Fruit fly (Drosophila melanogaster): ENCODE results near the gene emc.

Gene emc

DNA sequence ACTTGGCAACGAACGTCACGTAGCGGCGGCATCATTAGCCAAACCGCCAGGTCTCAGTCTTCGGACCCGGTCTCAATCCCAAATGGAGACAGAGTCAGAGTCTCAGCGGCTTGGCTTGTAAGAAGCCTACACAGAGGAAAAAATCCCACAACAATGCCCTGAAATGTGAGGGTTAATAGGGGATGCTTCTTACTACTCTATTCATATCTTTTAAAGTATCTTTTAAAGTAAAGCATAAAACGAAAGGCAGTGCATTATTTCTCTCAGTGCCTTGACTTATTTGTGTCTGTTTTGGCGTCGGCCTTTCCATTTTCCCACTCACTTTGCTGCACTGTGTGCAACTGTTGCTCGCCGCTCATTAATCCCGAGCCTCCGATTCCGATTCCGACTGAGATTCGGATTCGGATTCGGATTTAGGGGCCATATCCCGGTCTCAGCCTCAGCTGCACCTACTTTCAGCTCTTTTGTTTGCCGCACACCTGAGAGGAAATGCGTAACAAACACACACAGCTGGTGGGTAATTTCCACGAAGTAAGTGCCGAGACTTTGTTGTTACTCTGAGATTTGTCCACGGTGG, 13.2 kb downstream of the emc start (continued):
- TF ChIP-seq Side (GFP tag; optimal IDR thresholded peaks at IDR 0.05) (peak; percentile 75), Blimp-1 (GFP tag; optimal IDR thresholded peaks at IDR 0.05) (peak; percentile 83), Dref (GFP tag; IDR thresholded peaks at IDR 0.05) (no peak), gsb (GFP tag; IDR thresholded peaks at IDR 0.05) (peak; percentile 54; the same call in 1 of the 2 replicates), ewg (GFP tag; optimal IDR thresholded peaks at IDR 0.05) (peak; percentile 70), CG6765 (GFP tag; optimal IDR thresholded peaks at IDR 0.05) (no peak), Xbp1 (GFP tag; optimal IDR thresholded peaks at IDR 0.05) (peak; percentile 83), CG3407 (GFP tag; optimal IDR thresholded peaks at IDR 0.05) (peak; percentile 72), ab (GFP tag; optimal IDR thresholded peaks at IDR 0.05) (peak; percentile 83), sisA (GFP tag; IDR thresholded peaks at IDR 0.05) (peak; percentile 90), Dek (tag; optimal IDR thresholded peaks at IDR 0.05) (peak; percentile 48), Taf1 (GFP tag; IDR thresholded peaks at IDR 0.05) (no peak), HLH3B (GFP tag; IDR thresholded peaks at IDR 0.05) (peak; percentile 81), Doc3 (GFP tag; IDR thresholded peaks at IDR 0.05; ENCODE audit: partially characterized antibody) (no peak), slou (GFP tag; optimal IDR thresholded peaks at IDR 0.05) (no peak), chn (GFP tag; optimal IDR thresholded peaks at IDR 0.05) (peak; percentile 89), Myb (GFP tag; optimal IDR thresholded peaks at IDR 0.05) (peak; percentile 50), CG31224 (GFP tag; IDR thresholded peaks at IDR 0.05) (peak; percentile 45; the same call in 1 of the 2 replicates), CG14710 (tag; optimal IDR thresholded peaks at IDR 0.05) (peak; percentile 74), chm (GFP tag; IDR thresholded peaks at IDR 0.05) (peak; percentile 94), prd (optimal IDR thresholded peaks at IDR 0.05) (no peak), prd (GFP tag; IDR thresholded peaks at IDR 0.05) (peak; percentile 96), zfh2 (GFP tag; optimal IDR thresholded peaks at IDR 0.05) (no peak), CG8290 (GFP tag; optimal IDR thresholded peaks at IDR 0.05) (peak; percentile 53), CG8290 (tag; optimal IDR thresholded peaks at IDR 0.05) (peak; percentile 8 to 79), CG11696 (GFP tag; IDR thresholded peaks at IDR 0.05) (peak; percentile 70), kay (GFP tag; optimal IDR thresholded peaks at IDR 0.05) (peak; percentile 69), CG8924 (tag; optimal IDR thresholded peaks at IDR 0.05) (peak; percentile 86), CG2120 (GFP tag; optimal IDR thresholded peaks at IDR 0.05) (peak; percentile 23), CG8765 (GFP tag; IDR thresholded peaks at IDR 0.05) (peak; percentile 92), zen2 (GFP tag; IDR thresholded peaks at IDR 0.05; ENCODE audit: partially characterized antibody) (no peak), tx (GFP tag; optimal IDR thresholded peaks at IDR 0.05) (peak; percentile 63), PHDP (tag; optimal IDR thresholded peaks at IDR 0.05) (peak; percentile 70), run (tag; optimal IDR thresholded peaks at IDR 0.05) (peak; percentile 28), Dp (GFP tag; optimal IDR thresholded peaks at IDR 0.05) (no peak), Atf3 (GFP tag; optimal IDR thresholded peaks at IDR 0.05) (peak; percentile 71), gt (GFP tag; IDR thresholded peaks at IDR 0.05) (peak; percentile 71), CG1792 (GFP tag; optimal IDR thresholded peaks at IDR 0.05) (peak; percentile 39), crp (GFP tag; optimal IDR thresholded peaks at IDR 0.05) (peak in 1 of 2 experiments; percentile 21), amos (GFP tag; IDR thresholded peaks at IDR 0.05; ENCODE audit: partially characterized antibody) (no peak), Stat92E (GFP tag; optimal IDR thresholded peaks at IDR 0.05) (peak in 1 of 3 experiments; percentile 67), NfI (GFP tag; optimal IDR thresholded peaks at IDR 0.05) (peak; percentile 65), CG18619 (GFP tag; optimal IDR thresholded peaks at IDR 0.05) (peak; percentile 63), CG4404 (GFP tag; IDR thresholded peaks at IDR 0.05) (peak; percentile 87), CG9797 (GFP tag; optimal IDR thresholded peaks at IDR 0.05) (peak; percentile 12), Sox100B (GFP tag; optimal IDR thresholded peaks at IDR 0.05) (peak; percentile 60), CG11456 (GFP tag; IDR thresholded peaks at IDR 0.05) (peak; percentile 81), Ets65A (GFP tag) (peak; percentile 96), hkb (optimal IDR thresholded peaks at IDR 0.05) (no peak), hkb (GFP tag; IDR thresholded peaks at IDR 0.05) (peak; percentile 83), cato (GFP tag; optimal IDR thresholded peaks at IDR 0.05; ENCODE audit: borderline replicate concordance) (peak; percentile 46)
